Fruit fly (Drosophila melanogaster): ENCODE measurements around the gene CG43232.

The CG43232 gene

DNA sequence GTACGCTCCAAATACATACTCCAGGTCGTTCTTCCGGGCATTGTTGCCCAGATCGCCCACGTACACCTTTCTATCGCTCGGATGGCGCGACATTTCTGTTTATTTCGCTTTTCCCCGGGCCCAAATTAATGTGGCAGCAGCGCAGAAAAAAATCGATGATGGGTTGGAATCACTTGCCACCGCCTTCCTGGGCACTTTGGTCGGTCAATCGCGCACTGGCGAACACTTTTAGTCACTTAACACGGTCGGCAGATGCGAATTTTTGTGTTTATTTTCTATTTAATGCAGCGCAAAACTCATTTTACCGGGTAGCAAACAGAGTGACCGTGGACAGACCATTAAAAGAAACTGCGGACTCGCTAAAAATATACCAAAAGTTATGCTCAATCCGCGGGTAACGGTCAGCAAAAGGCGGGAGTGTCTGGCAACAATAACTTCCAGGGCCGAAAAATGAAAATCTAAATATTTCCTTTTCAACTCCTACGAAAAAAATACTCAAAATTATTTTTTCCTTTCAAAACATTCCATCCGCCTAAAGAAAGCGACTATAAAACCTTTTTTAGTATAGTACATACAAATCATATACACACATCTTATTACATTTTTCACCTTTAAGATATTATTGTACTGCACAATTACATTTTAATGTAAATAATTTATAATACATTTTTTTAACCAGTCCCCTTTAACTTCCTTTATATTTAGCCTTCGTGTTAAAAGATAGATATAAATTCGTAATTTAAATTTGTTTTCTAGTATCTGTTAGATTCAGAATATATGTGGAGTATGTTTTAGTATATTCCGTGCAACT is 11.9 kb upstream of the CG43232 start, which contains the start of gene x16 (continued):
- TF ChIP-seq NFAT (GFP tag; IDR thresholded peaks at IDR 0.05) (0 out of 2 replicates have a peak, but pooled peaks have one; percentile 10), hkb (optimal IDR thresholded peaks at IDR 0.05) (peak; percentile 29), hkb (GFP tag; IDR thresholded peaks at IDR 0.05) (no peak), CG32532 (GFP tag; IDR thresholded peaks at IDR 0.05) (no peak), CG42726 (GFP tag; IDR thresholded peaks at IDR 0.05; ENCODE audit: partially characterized antibody) (no peak), tin (GFP tag; optimal IDR thresholded peaks at IDR 0.05) (no peak), tx (GFP tag; optimal IDR thresholded peaks at IDR 0.05) (no peak), amos (GFP tag; IDR thresholded peaks at IDR 0.05; ENCODE audit: partially characterized antibody) (no peak), CG9797 (GFP tag; optimal IDR thresholded peaks at IDR 0.05) (peak; percentile 77), CG10979 (tag; optimal IDR thresholded peaks at IDR 0.05) (no peak), Max (GFP tag; optimal IDR thresholded peaks at IDR 0.05) (no peak), CG6683 (GFP tag; optimal IDR thresholded peaks at IDR 0.05) (no peak), MBD-R2 (GFP tag; IDR thresholded peaks at IDR 0.05) (peak; percentile 39), C15 (GFP tag; IDR thresholded peaks at IDR 0.05) (no peak), E2f2 (GFP tag; IDR thresholded peaks at IDR 0.05) (peak; percentile 54), Nf-YB (GFP tag; optimal IDR thresholded peaks at IDR 0.05) (no peak), CG6813 (GFP tag; optimal IDR thresholded peaks at IDR 0.05) (no peak), sc (optimal IDR thresholded peaks at IDR 0.05) (no peak), sc (GFP tag; optimal IDR thresholded peaks at IDR 0.05) (no peak), bsh (GFP tag; optimal IDR thresholded peaks at IDR 0.05) (no peak), pnt (GFP tag; optimal IDR thresholded peaks at IDR 0.05) (no peak), CG30431 (GFP tag; optimal IDR thresholded peaks at IDR 0.05) (no peak), nerfin-2 (GFP tag; IDR thresholded peaks at IDR 0.05; ENCODE audit: partially characterized antibody) (no peak), tap (tag; optimal IDR thresholded peaks at IDR 0.05) (no peak), CG16863 (GFP tag; optimal IDR thresholded peaks at IDR 0.05) (no peak), sens-2 (GFP tag; IDR thresholded peaks at IDR 0.05) (no peak), CG8281 (tag; optimal IDR thresholded peaks at IDR 0.05) (no peak), tgo (GFP tag; IDR thresholded peaks at IDR 0.05) (no peak), CG2712 (tag; optimal IDR thresholded peaks at IDR 0.05) (no peak), lmd (GFP tag; IDR thresholded peaks at IDR 0.05) (no peak), br (optimal IDR thresholded peaks at IDR 0.05) (no peak), twi (tag; optimal IDR thresholded peaks at IDR 0.05) (no peak), CG3995 (GFP tag; optimal IDR thresholded peaks at IDR 0.05) (peak; percentile 56), Hr78 (GFP tag; optimal IDR thresholded peaks at IDR 0.05) (no peak), yki (optimal IDR thresholded peaks at IDR 0.05) (no peak), CG4424 (GFP tag; optimal IDR thresholded peaks at IDR 0.05) (peak; percentile 23), pzg (GFP tag; optimal IDR thresholded peaks at IDR 0.05) (peak; percentile 56), HmgZ (tag; optimal IDR thresholded peaks at IDR 0.05) (no peak), CG31224 (GFP tag; IDR thresholded peaks at IDR 0.05) (no peak), insv (GFP tag; optimal IDR thresholded peaks at IDR 0.05) (no peak), CG31365 (tag; optimal IDR thresholded peaks at IDR 0.05) (no peak), maf-S (GFP tag; optimal IDR thresholded peaks at IDR 0.05) (no peak), kni (GFP tag; optimal IDR thresholded peaks at IDR 0.05) (no peak), Spps (tag; optimal IDR thresholded peaks at IDR 0.05) (no peak), GATAe (GFP tag; conservative IDR thresholded peaks at IDR 0.05) (no peak), hth (optimal IDR thresholded peaks at IDR 0.05) (no peak), CG30403 (GFP tag; optimal IDR thresholded peaks at IDR 0.05) (peak; percentile 10), CG15514 (GFP tag; optimal IDR thresholded peaks at IDR 0.05) (no peak), Usf (GFP tag; optimal IDR thresholded peaks at IDR 0.05) (no peak), Adf1 (GFP tag; IDR thresholded peaks at IDR 0.05) (no peak), Drgx (GFP tag; IDR thresholded peaks at IDR 0.05) (no peak)
